Fruit fly (Drosophila melanogaster): ENCODE measurements around the gene Bap111.

dm6 chrX:9133577-9134240, 15.4 kb upstream of the Bap111 start:
- no peak for TF ChIP-seq CG8478 (optimal IDR thresholded peaks at IDR 0.05)
- no peak for TF ChIP-seq CTCF (optimal IDR thresholded peaks at IDR 0.05)

Data from S2 (cell line).